Worm (Caenorhabditis elegans): ENCODE results near the gene pqe-1.

Gene pqe-1

DNA sequence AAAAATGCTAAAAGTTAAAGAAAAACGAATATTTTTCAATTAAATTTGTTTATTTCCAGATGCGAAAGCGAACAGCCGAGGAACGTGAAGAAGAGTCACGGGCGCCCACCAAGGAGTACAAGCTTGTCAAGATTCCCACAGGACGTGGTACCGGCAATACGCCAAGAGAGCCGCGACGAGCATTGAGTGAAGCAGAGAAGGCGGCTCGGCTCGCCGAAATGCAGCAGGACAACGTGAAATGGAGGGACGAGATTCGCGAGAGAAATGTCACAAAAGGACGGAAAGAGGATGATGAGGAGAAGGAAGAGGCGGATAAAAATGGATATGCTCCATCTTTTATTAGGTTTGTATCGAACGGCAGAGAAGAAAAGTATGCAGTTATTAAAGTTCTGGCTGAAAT lies 637 bp upstream of the pqe-1 start:
- TF ChIP-seq ama-1 (optimal IDR thresholded peaks at IDR 0.05): no peak
- no peak for TF ChIP-seq ceh-36 (tag; optimal IDR thresholded peaks at IDR 0.05)
- TF ChIP-seq flt-1 (GFP tag; IDR thresholded peaks at IDR 0.05): no peak
- no peak for TF ChIP-seq aly-1 (tag; optimal IDR thresholded peaks at IDR 0.05)

- TF ChIP-seq flt-1 (GFP tag; IDR thresholded peaks at IDR 0.05) (no peak), sea-1 (GFP tag; conservative IDR thresholded peaks at IDR 0.05) (0 out of 2 replicates have a peak, but pooled peaks have one; percentile 5), hmg-4 (GFP tag; optimal IDR thresholded peaks at IDR 0.05) (peak; percentile 34)
These were observed 7.6 kb downstream of the pqe-1 start for ce11 chrIII:5318610-5319009.

DNA sequence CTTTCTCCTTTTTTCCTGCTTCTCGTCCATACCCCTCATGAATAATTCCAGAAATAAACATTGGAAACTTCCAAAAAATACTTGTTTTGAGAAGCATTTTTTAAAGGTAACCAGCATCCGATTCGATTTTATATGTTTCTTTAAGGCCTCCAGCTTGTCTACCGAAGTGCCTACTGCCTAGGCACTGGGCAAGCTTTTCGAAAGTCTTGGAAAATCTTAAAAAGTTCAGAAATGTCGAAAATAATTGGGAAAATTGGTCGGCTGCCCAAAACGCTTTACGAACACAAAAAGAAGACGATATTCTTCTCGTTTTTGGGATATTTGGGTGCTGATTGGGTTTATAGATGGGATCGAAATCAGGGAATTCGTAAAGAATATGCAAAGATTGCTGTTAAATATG lies 10.6 kb downstream of the pqe-1 start, which contains the start of gene F52C9.3:
F52C9.3 (plus strand) TSS at position 225 of the 400 bp plus-strand sequence.
- TF ChIP-seq scrt-1 (GFP tag; IDR thresholded peaks at IDR 0.05): no peak
- no peak for TF ChIP-seq ets-7 (tag; optimal IDR thresholded peaks at IDR 0.05)
- no peak for TF ChIP-seq ama-1 (optimal IDR thresholded peaks at IDR 0.05)
- no peak for TF ChIP-seq B0310.2 (tag; optimal IDR thresholded peaks at IDR 0.05)
- TF ChIP-seq tra-4 (tag; optimal IDR thresholded peaks at IDR 0.05): no peak
- TF ChIP-seq hnd-1 (tag; optimal IDR thresholded peaks at IDR 0.05): no peak
- TF ChIP-seq sea-1 (GFP tag; conservative IDR thresholded peaks at IDR 0.05): no peak
- no peak for TF ChIP-seq flt-1 (GFP tag; IDR thresholded peaks at IDR 0.05)
- TF ChIP-seq aly-1 (tag; optimal IDR thresholded peaks at IDR 0.05): no peak
- no peak for TF ChIP-seq tbx-37 (GFP tag; conservative IDR thresholded peaks at IDR 0.05)
- TF ChIP-seq ceh-36 (tag; optimal IDR thresholded peaks at IDR 0.05): no peak
- TF ChIP-seq F13C5.2 (tag; optimal IDR thresholded peaks at IDR 0.05): no peak
- no peak for TF ChIP-seq hmbx-1 (tag; optimal IDR thresholded peaks at IDR 0.05)
- TF ChIP-seq pes-1 (GFP tag; IDR thresholded peaks at IDR 0.05): no peak
- no peak for TF ChIP-seq ceh-13 (GFP tag; optimal IDR thresholded peaks at IDR 0.05)
- no peak for TF ChIP-seq hmg-4 (GFP tag; optimal IDR thresholded peaks at IDR 0.05)
- TF ChIP-seq tbx-11 (GFP tag; IDR thresholded peaks at IDR 0.05): no peak

- TF ChIP-seq scrt-1 (GFP tag; IDR thresholded peaks at IDR 0.05): no peak
These were observed 15.3 kb downstream of the pqe-1 start, which contains the start of gene sorf-2 for ce11 chrIII:5326323-5326722. Gene sorf-2 (plus strand): TSS chrIII:5326623.

- no peak for TF ChIP-seq hnd-1 (tag; optimal IDR thresholded peaks at IDR 0.05)
- no peak for TF ChIP-seq sea-1 (GFP tag; conservative IDR thresholded peaks at IDR 0.05)
- TF ChIP-seq F13C5.2 (tag; optimal IDR thresholded peaks at IDR 0.05): no peak
- TF ChIP-seq ama-1 (optimal IDR thresholded peaks at IDR 0.05): no peak
- no peak for TF ChIP-seq ets-7 (tag; optimal IDR thresholded peaks at IDR 0.05)
- no peak for TF ChIP-seq hmg-4 (GFP tag; optimal IDR thresholded peaks at IDR 0.05)
- no peak for TF ChIP-seq pes-1 (GFP tag; IDR thresholded peaks at IDR 0.05)
- TF ChIP-seq tra-4 (tag; optimal IDR thresholded peaks at IDR 0.05): no peak
- no peak for TF ChIP-seq aly-1 (tag; optimal IDR thresholded peaks at IDR 0.05)
These were observed 18.3 kb downstream of the pqe-1 start for ce11 chrIII:5329372-5329771.

ce11 chrIII:5334517-5335049 lies 23.5 kb downstream of the pqe-1 start:
- TF ChIP-seq sea-1 (GFP tag; conservative IDR thresholded peaks at IDR 0.05): no peak
- TF ChIP-seq tra-4 (tag; optimal IDR thresholded peaks at IDR 0.05): no peak

DNA sequence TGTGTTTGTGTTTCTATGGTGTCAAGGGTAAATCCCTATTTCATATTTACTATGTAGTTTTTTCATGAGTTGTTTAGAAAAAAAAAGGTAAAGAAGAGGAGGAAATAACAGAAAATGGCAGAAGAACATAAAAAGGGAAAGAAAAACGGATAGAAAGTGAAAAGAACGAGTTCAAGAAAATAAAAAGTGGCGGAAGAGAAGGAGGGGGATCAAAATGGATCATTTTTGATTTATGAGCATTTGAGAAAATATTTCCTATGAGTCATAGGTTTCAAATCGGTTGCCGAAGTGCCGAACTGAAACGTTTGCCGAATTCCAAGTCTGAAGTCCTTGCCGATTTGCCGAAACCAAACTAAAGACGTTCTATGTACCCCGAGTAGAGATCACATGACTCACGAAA lies 27.7 kb downstream of the pqe-1 start:
- TF ChIP-seq pes-1 (GFP tag; IDR thresholded peaks at IDR 0.05) (no peak), scrt-1 (GFP tag; IDR thresholded peaks at IDR 0.05) (no peak), ceh-13 (GFP tag; optimal IDR thresholded peaks at IDR 0.05) (no peak), aly-1 (tag; optimal IDR thresholded peaks at IDR 0.05) (no peak), tbx-11 (GFP tag; IDR thresholded peaks at IDR 0.05) (no peak), F13C5.2 (tag; optimal IDR thresholded peaks at IDR 0.05) (no peak), hmbx-1 (tag; optimal IDR thresholded peaks at IDR 0.05) (no peak), ceh-36 (tag; optimal IDR thresholded peaks at IDR 0.05) (no peak), flt-1 (GFP tag; IDR thresholded peaks at IDR 0.05) (no peak), B0310.2 (tag; optimal IDR thresholded peaks at IDR 0.05) (no peak)

DNA sequence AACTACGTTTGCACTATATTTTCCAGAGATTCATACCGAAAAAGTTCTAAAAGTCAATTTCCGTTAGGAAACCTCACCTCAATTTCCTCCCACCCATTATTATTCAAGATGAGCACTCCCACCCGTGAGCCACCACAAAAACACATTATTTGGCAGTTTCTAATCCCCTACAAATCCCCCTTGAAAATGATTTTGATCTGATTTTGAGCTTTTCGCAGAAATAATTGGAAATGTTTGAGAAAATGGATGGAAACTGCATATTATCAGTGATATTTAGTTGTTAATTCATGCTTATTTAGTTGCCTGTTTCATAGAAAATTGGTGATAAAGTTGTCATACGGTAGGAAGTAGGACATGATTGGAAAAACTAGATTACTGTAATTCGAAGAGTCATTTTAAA lies 29.5 kb downstream of the pqe-1 start:
- no peak for TF ChIP-seq hmbx-1 (tag; optimal IDR thresholded peaks at IDR 0.05)

DNA sequence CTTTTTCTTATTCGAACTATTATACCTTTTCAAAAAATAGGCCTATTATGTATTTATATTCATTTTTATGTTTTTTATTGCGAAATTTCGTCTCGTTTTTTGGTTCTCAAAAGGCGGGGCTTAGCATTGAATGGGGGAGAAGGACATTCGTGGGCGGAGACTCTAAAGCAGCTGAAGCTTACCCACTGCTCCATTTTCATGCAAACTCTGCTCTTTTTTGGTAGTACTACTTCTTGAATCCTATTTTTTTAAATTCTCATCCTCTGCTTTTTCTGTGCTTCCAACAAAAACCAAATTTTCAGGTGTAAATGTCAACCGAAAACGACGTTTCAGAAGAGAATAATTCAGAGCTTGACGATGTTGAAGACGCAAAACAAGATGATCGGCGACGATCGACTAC lies 30.3 kb downstream of the pqe-1 start, which contains the start of gene ZK121.2:
ZK121.2 (plus strand) TSS at position 301 of the 400 bp plus-strand sequence.
- no peak for TF ChIP-seq hmg-4 (GFP tag; optimal IDR thresholded peaks at IDR 0.05)
- TF ChIP-seq hnd-1 (tag; optimal IDR thresholded peaks at IDR 0.05): no peak
- no peak for TF ChIP-seq tbx-11 (GFP tag; IDR thresholded peaks at IDR 0.05)
- TF ChIP-seq pes-1 (GFP tag; IDR thresholded peaks at IDR 0.05): no peak
- TF ChIP-seq ceh-36 (tag; optimal IDR thresholded peaks at IDR 0.05): no peak
- no peak for TF ChIP-seq flt-1 (GFP tag; IDR thresholded peaks at IDR 0.05)
- no peak for TF ChIP-seq scrt-1 (GFP tag; IDR thresholded peaks at IDR 0.05)
- TF ChIP-seq tra-4 (tag; optimal IDR thresholded peaks at IDR 0.05): no peak
- TF ChIP-seq tbx-37 (GFP tag; conservative IDR thresholded peaks at IDR 0.05): no peak
